Worm (Caenorhabditis elegans): ENCODE measurements around the gene mct-5.

mct-5 gene

DNA sequence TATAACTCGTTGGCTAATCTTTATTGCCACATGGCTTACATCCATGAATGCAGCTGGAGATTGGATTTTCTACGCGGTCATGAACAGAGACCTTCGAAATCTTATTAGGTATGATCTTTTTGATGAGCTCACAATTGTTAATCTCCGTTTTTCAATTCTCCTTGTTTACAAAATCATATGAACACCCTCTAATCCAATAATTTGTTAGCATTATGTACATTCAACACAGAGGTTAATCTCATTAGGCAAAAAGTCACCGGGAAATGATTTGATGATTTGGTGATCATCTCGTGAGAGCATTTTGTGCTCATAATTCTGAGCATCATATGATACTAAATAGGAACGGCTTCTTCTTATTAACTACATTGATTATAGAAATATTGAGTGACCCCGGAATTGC, 47.8 kb upstream of the mct-5 start:
- TF ChIP-seq efl-3 (GFP tag; optimal IDR thresholded peaks at IDR 0.05) (no peak), dsc-1 (tag; optimal IDR thresholded peaks at IDR 0.05) (peak; percentile 99), sox-4 (tag; optimal IDR thresholded peaks at IDR 0.05) (peak; percentile 17), mab-9 (GFP tag; IDR thresholded peaks at IDR 0.05) (no peak), zag-1 (tag; optimal IDR thresholded peaks at IDR 0.05) (no peak), efl-1 (optimal IDR thresholded peaks at IDR 0.05) (no peak), efl-1 (GFP tag; optimal IDR thresholded peaks at IDR 0.05 in 1 of 2) (peak in 1 of 2 experiments; percentile 67), pax-3 (tag; optimal IDR thresholded peaks at IDR 0.05) (peak; percentile 73), snpc-4 (tag; optimal IDR thresholded peaks at IDR 0.05) (no peak), nhr-28 (tag; optimal IDR thresholded peaks at IDR 0.05) (no peak), nhr-47 (tag; optimal IDR thresholded peaks at IDR 0.05) (peak; percentile 30), ceh-8 (GFP tag; optimal IDR thresholded peaks at IDR 0.05) (peak; percentile 8), ceh-63 (GFP tag; optimal IDR thresholded peaks at IDR 0.05) (no peak)

DNA sequence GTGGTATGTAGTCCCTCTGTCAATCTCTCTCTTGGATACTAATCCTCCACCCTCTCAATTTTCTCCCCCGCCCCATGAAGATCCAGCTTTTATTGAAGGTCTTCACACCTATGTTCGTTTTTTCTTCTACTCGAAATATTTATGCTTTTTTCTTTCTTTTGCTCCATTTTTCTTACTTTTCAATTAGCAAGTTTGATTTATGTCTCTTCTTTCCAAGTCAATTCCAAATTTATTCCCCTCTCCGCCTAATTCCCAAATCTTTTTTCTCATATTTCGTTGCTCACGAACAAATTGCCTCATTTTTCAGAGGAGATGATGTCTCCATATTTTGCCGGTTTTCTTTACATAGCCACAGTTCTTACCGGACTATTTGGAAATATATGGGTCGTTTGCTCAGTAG, 45.9 kb upstream of the mct-5 start, which contains the start of gene npr-31:
Gene npr-31, plus strand, starts transcription at position 301 of the 400 bp plus-strand sequence.
- TF ChIP-seq ztf-4 (tag; optimal IDR thresholded peaks at IDR 0.05) (no peak), nhr-77 (tag; optimal IDR thresholded peaks at IDR 0.05) (no peak), F16B12.6 (tag; optimal IDR thresholded peaks at IDR 0.05) (no peak), snpc-4 (tag; optimal IDR thresholded peaks at IDR 0.05) (no peak), mab-9 (GFP tag; IDR thresholded peaks at IDR 0.05) (no peak), nhr-12 (tag; optimal IDR thresholded peaks at IDR 0.05) (no peak), swsn-7 (tag; optimal IDR thresholded peaks at IDR 0.05) (no peak), sptf-1 (tag; optimal IDR thresholded peaks at IDR 0.05) (no peak), unc-98 (GFP tag; IDR thresholded peaks at IDR 0.05) (no peak), tbx-2 (tag; optimal IDR thresholded peaks at IDR 0.05) (no peak), jun-1 (tag; optimal IDR thresholded peaks at IDR 0.05) (no peak), mef-2 (tag; optimal IDR thresholded peaks at IDR 0.05) (no peak), hlh-4 (tag; optimal IDR thresholded peaks at IDR 0.05) (no peak)

DNA sequence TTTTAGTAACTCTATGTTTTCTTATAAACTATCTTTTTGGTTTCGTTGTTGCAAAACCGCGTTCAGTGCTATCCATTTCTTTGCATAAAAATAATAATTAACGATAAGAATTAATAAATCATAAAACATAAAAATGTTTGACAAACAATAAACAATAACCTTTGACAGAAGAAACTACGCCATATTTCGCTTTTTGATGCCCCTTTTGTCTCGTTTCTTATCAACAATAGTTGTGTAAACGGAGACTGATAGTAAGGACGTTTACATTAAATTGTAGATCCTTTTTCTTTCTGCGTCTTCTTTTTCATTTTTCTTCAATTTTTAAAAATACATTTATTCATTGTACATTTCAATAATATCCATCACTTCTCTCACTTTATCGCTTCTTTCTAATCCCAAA, 40.7 kb upstream of the mct-5 start:
- TF ChIP-seq irx-1 (tag; optimal IDR thresholded peaks at IDR 0.05), result no peak
- peak; percentile 24 for TF ChIP-seq nhr-20 (tag; optimal IDR thresholded peaks at IDR 0.05)
- TF ChIP-seq vab-15 (tag; optimal IDR thresholded peaks at IDR 0.05), result no peak
- no peak for TF ChIP-seq snpc-4 (tag; optimal IDR thresholded peaks at IDR 0.05)
- no peak for TF ChIP-seq unc-62 (GFP tag; optimal IDR thresholded peaks at IDR 0.05)
- TF ChIP-seq nhr-90 (tag; optimal IDR thresholded peaks at IDR 0.05; ENCODE audit: poor library complexity), result peak; percentile 30
- TF ChIP-seq elt-2 (tag; optimal IDR thresholded peaks at IDR 0.05), result peak; percentile 72
- TF ChIP-seq lin-35 (GFP tag; optimal IDR thresholded peaks at IDR 0.05), result peak in 1 of 2 experiments; percentile 30
- TF ChIP-seq elt-3 (tag; optimal IDR thresholded peaks at IDR 0.05), result peak in 1 of 6 experiments; percentile 1

DNA sequence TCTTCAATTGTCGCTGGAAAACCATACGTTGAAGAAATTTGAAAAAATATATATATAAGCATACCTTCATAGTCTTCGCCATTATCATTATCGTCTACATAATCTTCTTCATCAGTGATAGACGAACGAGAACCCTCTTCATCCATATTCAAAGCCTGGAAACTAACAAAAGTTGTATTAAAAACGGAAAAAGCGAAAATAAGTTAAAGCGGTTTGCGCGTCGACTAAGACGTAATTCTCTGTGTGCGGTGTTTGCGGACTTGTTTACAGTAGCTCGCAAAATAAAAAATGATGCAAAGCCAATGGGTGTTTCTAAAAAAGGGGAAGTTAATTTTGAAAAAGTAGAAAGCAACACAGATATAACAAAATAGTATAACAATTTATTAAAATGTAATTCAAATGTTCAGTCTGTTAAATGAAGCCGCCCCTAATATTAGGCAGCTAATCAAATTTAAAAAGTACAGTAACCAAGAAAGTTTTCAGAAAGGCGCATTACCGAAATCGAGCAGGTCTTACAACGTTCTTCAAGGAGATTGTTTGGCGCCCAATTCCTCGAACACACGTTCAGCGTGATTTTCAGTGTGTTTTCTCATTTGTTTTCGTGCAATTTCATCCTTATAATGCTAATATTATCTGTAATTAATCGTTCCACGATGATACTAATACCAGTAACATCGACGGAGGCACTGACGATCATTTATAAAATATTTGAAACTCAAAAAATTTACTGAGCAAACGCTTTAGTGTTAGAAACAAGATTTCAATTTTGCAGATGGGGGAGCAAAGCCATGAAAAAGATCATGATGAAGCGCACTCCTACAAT, 33.7 kb upstream of the mct-5 start, which contains the start of the genes T07F8.4 and gld-3:
Gene T07F8.4, minus strand, starts transcription at position 162 of the 823 bp plus-strand sequence.
Gene gld-3, plus strand, starts transcription at position 773 of the 823 bp plus-strand sequence.
- TF ChIP-seq fkh-8 (tag; optimal IDR thresholded peaks at IDR 0.05) (no peak), F16B12.6 (tag; optimal IDR thresholded peaks at IDR 0.05) (peak; percentile 81), efl-1 (optimal IDR thresholded peaks at IDR 0.05) (peak; percentile 39 to 43), efl-1 (GFP tag; optimal IDR thresholded peaks at IDR 0.05 in 1 of 2) (peak; percentile 50 to 55), dpl-1 (GFP tag; optimal IDR thresholded peaks at IDR 0.05) (peak; percentile 8 to 63 (median 29)), grh-1 (GFP tag; IDR thresholded peaks at IDR 0.05) (no peak), jun-1 (tag; optimal IDR thresholded peaks at IDR 0.05) (no peak), egl-27 (tag; optimal IDR thresholded peaks at IDR 0.05) (no peak), hlh-4 (tag; optimal IDR thresholded peaks at IDR 0.05) (no peak), lin-35 (GFP tag; optimal IDR thresholded peaks at IDR 0.05) (peak; percentile 44 to 62), ceh-88 (GFP tag; IDR thresholded peaks at IDR 0.05) (no peak), lsy-2 (tag; optimal IDR thresholded peaks at IDR 0.05) (peak; percentile 84 to 97), nhr-77 (tag; optimal IDR thresholded peaks at IDR 0.05) (no peak), blmp-1 (tag; optimal IDR thresholded peaks at IDR 0.05) (peak; percentile 60), ceh-63 (GFP tag; optimal IDR thresholded peaks at IDR 0.05) (no peak), C16A3.4 (tag; optimal IDR thresholded peaks at IDR 0.05) (peak; percentile 47), mep-1 (tag; optimal IDR thresholded peaks at IDR 0.05) (peak; percentile 75), hlh-17 (GFP tag; optimal IDR thresholded peaks at IDR 0.05; ENCODE audit: borderline replicate concordance) (no peak), alr-1 (tag; optimal IDR thresholded peaks at IDR 0.05; ENCODE audit: borderline replicate concordance) (no peak), aly-2 (tag; optimal IDR thresholded peaks at IDR 0.05) (no peak), vab-15 (tag; optimal IDR thresholded peaks at IDR 0.05) (no peak), unc-130 (tag; optimal IDR thresholded peaks at IDR 0.05) (no peak), fos-1 (tag; optimal IDR thresholded peaks at IDR 0.05) (no peak)

Data from whole organism, L1 larva.